Worm (Caenorhabditis elegans) whole organism, L3 larva: ENCODE results near the gene Y113G7A.14.

ENCODE experiments used
- R02D3.7 ChIP-seq: fragments of 150-350 bp; optimal IDR thresholded peaks from 2 replicates; lab custom pipeline; 2014; ENCODE audit warnings: missing biosample characterization, missing genetic modification characterization
- ZK546.5 ChIP-seq: sonication (generic microtip); optimal IDR thresholded peaks from 2 replicates; lab custom pipeline; 2017; ENCODE audit warnings: missing biosample characterization, missing genetic modification characterization
- ama-1 ChIP-seq: fragments of 150-350 bp; optimal IDR thresholded peaks from 2 replicates; lab custom pipeline; 2018
- ceh-16 ChIP-seq: sonication (generic microtip); optimal IDR thresholded peaks from 2 replicates; lab custom pipeline; 2017; ENCODE audit warnings: missing biosample characterization, missing genetic modification characterization
- ceh-82 ChIP-seq: fragments of 150-350 bp; optimal IDR thresholded peaks from 2 replicates; lab custom pipeline; 2014; ENCODE audit warnings: missing biosample characterization, missing genetic modification characterization
- ceh-9 ChIP-seq: sonication (generic microtip); optimal IDR thresholded peaks from 2 replicates; lab custom pipeline; 2018; ENCODE audit warnings: missing biosample characterization, missing genetic modification characterization
- daf-12 ChIP-seq: fragments of 150-350 bp; optimal IDR thresholded peaks from 2 replicates; lab custom pipeline; 2014; ENCODE audit warnings: missing biosample characterization, missing genetic modification reagents, missing genetic modification characterization
- egl-27 ChIP-seq: sonication (generic microtip); optimal IDR thresholded peaks from 4 replicates; lab custom pipeline; 2017; ENCODE audit warnings: missing biosample characterization, missing genetic modification reagents, missing genetic modification characterization
- elt-2 ChIP-seq: sonication (generic microtip); optimal IDR thresholded peaks from 2 replicates; lab custom pipeline; 2016; ENCODE audit warnings: missing genetic modification reagents, mild to moderate bottlenecking, missing genetic modification characterization, missing compliant biosample characterization
- elt-3 ChIP-seq, 3 experiments: fragments of 150-350 bp in 1 of 3; sonication (generic microtip) in 2 of 3; optimal IDR thresholded peaks; 2 replicates in 2 of 3; 4 replicates in 1 of 3; lab custom pipeline; 2014 to 2017; ENCODE audit warnings: missing biosample characterization in 3 of 3, missing genetic modification characterization in 3 of 3
- eor-1 ChIP-seq, 2 experiments: fragments of 150-350 bp; optimal IDR thresholded peaks; 2 replicates each; lab custom pipeline; 2014 to 2018; ENCODE audit warnings: missing biosample characterization in 2 of 2, missing genetic modification characterization in 2 of 2
- fkh-10 ChIP-seq: sonication (generic microtip); optimal IDR thresholded peaks from 2 replicates; lab custom pipeline; 2017; ENCODE audit warnings: missing biosample characterization, missing genetic modification reagents, missing genetic modification characterization
- fos-1 ChIP-seq: fragments of 150-350 bp; optimal IDR thresholded peaks from 2 replicates; lab custom pipeline; 2014; ENCODE audit warnings: missing biosample characterization, missing genetic modification characterization
- hmg-11 ChIP-seq: sonication (generic microtip); optimal IDR thresholded peaks from 2 replicates; lab custom pipeline; 2016; ENCODE audit warnings: missing genetic modification characterization, missing compliant biosample characterization
- jun-1 ChIP-seq: fragments of 150-350 bp; optimal IDR thresholded peaks from 2 replicates; lab custom pipeline; 2014; ENCODE audit warnings: missing biosample characterization, missing genetic modification reagents, missing genetic modification characterization
- lin-39 ChIP-seq: fragments of 150-350 bp; optimal IDR thresholded peaks from 2 replicates; lab custom pipeline; 2018; ENCODE audit warnings: missing biosample characterization, missing genetic modification reagents, missing genetic modification characterization
- lsy-12 ChIP-seq: sonication (generic microtip); optimal IDR thresholded peaks from 2 replicates; lab custom pipeline; 2016; ENCODE audit warnings: mild to moderate bottlenecking, missing genetic modification characterization, missing compliant biosample characterization
- mdl-1 ChIP-seq: fragments of 150-350 bp; optimal IDR thresholded peaks from 2 replicates; lab custom pipeline; 2014; ENCODE audit warnings: missing biosample characterization, missing genetic modification characterization
- mml-1 ChIP-seq: fragments of 150-350 bp; sonication (generic microtip); optimal IDR thresholded peaks from 3 replicates; lab custom pipeline; 2014; ENCODE audit warnings: missing biosample characterization, missing genetic modification characterization
- nfya-1 ChIP-seq: sonication (generic microtip); optimal IDR thresholded peaks from 2 replicates; lab custom pipeline; 2017; ENCODE audit warnings: missing genetic modification characterization, mild to moderate bottlenecking, missing compliant biosample characterization, antibody characterized with exemption, moderate library complexity; ENCODE audit not compliant: insufficient read depth
- nhr-11 ChIP-seq: fragments of 150-350 bp; optimal IDR thresholded peaks from 2 replicates; lab custom pipeline; 2014; ENCODE audit warnings: missing biosample characterization, missing genetic modification characterization
- nhr-12 ChIP-seq: fragments of 150-350 bp; optimal IDR thresholded peaks from 2 replicates; lab custom pipeline; 2014; ENCODE audit warnings: missing biosample characterization, missing genetic modification characterization
- nhr-237 ChIP-seq: fragments of 150-350 bp; optimal IDR thresholded peaks from 2 replicates; lab custom pipeline; 2014; ENCODE audit warnings: missing biosample characterization, missing genetic modification characterization
- nhr-25 ChIP-seq: sonication (generic microtip); optimal IDR thresholded peaks from 2 replicates; lab custom pipeline; 2017; ENCODE audit warnings: missing biosample characterization, missing genetic modification characterization
- nhr-28 ChIP-seq: fragments of 150-350 bp; optimal IDR thresholded peaks from 2 replicates; lab custom pipeline; 2014; ENCODE audit warnings: missing biosample characterization, missing genetic modification characterization
- nhr-76 ChIP-seq: fragments of 150-350 bp; sonication (generic microtip); optimal IDR thresholded peaks from 5 replicates; lab custom pipeline; 2014; ENCODE audit warnings: missing biosample characterization, missing genetic modification characterization
- pha-4 ChIP-seq: fragments of 150-350 bp; optimal IDR thresholded peaks from 2 replicates; lab custom pipeline; 2014; ENCODE audit warnings: missing biosample characterization, missing genetic modification reagents, missing genetic modification characterization
- pqm-1 ChIP-seq: fragments of 150-350 bp; optimal IDR thresholded peaks from 2 replicates; lab custom pipeline; 2017; ENCODE audit warnings: missing biosample characterization, missing genetic modification characterization, inconsistent platforms
- sea-2 ChIP-seq: fragments of 150-350 bp; sonication (generic microtip); optimal IDR thresholded peaks from 4 replicates; lab custom pipeline; 2014; ENCODE audit warnings: missing biosample characterization, missing genetic modification reagents, missing genetic modification characterization
- skn-1 ChIP-seq: fragments of 150-350 bp; optimal IDR thresholded peaks from 2 replicates; lab custom pipeline; 2014; ENCODE audit warnings: missing biosample characterization, missing genetic modification characterization
- snpc-4 ChIP-seq: fragments of 150-350 bp; optimal IDR thresholded peaks from 2 replicates; lab custom pipeline; 2014; ENCODE audit warnings: missing biosample characterization, missing genetic modification characterization
- tbx-2 ChIP-seq: sonication (generic microtip); optimal IDR thresholded peaks from 2 replicates; lab custom pipeline; 2016; ENCODE audit warnings: mild to moderate bottlenecking, missing genetic modification characterization, missing compliant biosample characterization
- unc-39 ChIP-seq: sonication (generic microtip); optimal IDR thresholded peaks from 4 replicates; lab custom pipeline; 2017; ENCODE audit warnings: missing biosample characterization, missing genetic modification characterization
- unc-62 ChIP-seq: fragments of 150-350 bp; sonication (generic microtip); optimal IDR thresholded peaks from 4 replicates; lab custom pipeline; 2014; ENCODE audit warnings: missing biosample characterization, missing genetic modification reagents, missing genetic modification characterization
- zag-1 ChIP-seq: fragments of 150-350 bp; optimal IDR thresholded peaks from 2 replicates; lab custom pipeline; 2014; ENCODE audit warnings: missing biosample characterization, missing genetic modification characterization
- ztf-11 ChIP-seq: fragments of 150-350 bp; optimal IDR thresholded peaks from 2 replicates; lab custom pipeline; 2014; ENCODE audit warnings: missing biosample characterization, missing genetic modification characterization
- ztf-4 ChIP-seq: fragments of 150-350 bp; optimal IDR thresholded peaks from 2 replicates; lab custom pipeline; 2014; ENCODE audit warnings: missing biosample characterization, missing genetic modification characterization

Y113G7A.14 gene

DNA sequence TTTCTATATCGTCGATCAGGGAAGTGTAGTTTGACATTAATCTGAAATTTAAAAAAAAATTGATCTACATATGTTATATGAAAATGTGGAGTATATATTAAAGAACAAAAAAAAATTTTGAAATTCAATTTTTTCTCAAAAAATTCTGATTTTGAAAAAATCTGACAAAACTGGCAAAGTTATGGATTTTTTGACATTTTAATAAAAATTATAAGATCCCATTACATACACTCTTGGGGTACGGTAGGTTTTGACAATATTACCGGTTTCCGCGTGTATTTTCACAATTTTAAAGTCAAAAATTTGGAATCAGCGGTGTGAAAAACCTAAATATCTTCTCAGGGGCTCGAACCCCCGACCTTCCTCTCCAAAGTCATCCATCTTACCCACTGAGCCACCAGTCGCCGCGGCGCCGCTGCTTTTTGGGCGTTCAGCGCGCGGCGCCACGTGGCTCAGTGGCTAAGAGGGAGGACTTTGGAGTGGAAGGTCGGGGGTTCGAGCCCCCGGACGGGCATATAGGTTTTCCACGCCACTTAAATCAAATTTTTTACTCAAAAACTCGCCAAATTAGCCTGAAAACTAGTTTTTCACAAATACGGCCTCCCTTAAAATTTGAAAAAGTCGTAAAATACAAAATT is at the start of gene Y113G7A.14:
TSS of gene Y113G7A.14 (minus strand) at position 51 of the 638 bp plus-strand sequence.
- no peak for TF ChIP-seq nhr-28 (tag; lab: Kevin White, UChicago)
- TF ChIP-seq ztf-4 (tag; lab: Kevin White, UChicago), result no peak
- TF ChIP-seq unc-39 (tag; lab: Kevin White, UChicago), result no peak
- TF ChIP-seq R02D3.7, result no peak
- no peak for TF ChIP-seq eor-1 (tag; optimal IDR thresholded peaks at IDR 0.05; lab: Kevin White, UChicago)
- TF ChIP-seq daf-12 (tag; lab: Kevin White, UChicago), result no peak
- TF ChIP-seq elt-2, result no peak
- TF ChIP-seq ZK546.5 (tag; lab: Kevin White, UChicago), result no peak
- no peak for TF ChIP-seq nhr-237 (tag; lab: Kevin White, UChicago)
- TF ChIP-seq jun-1, result no peak
- no peak for TF ChIP-seq skn-1 (tag; lab: Kevin White, UChicago)
- TF ChIP-seq, all 47 proteins: peak for 0

DNA sequence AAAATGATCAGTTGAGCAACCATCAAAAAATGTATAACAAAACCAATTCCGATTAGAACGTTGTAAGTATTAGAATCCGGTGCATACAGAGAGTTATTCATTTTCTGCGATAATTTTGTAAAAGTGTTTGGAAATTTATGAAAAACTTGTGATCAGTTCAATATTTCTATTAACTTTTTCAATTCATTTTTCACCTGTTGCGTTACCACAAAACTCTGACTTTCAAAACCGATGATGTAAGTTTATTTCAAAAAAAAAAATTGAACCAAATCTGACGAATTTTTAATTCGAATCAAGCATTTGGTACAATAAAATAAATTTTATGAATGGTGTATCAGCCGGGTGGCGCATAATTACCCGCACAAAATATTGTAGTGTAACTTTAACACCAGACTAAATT is 48.3 kb upstream of the Y113G7A.14 start, which contains the start of gene srz-16:
TSS of gene srz-16 (minus strand) at position 101 of the 400 bp plus-strand sequence.
- no peak for TF ChIP-seq nhr-25 (tag; lab: Kevin White, UChicago)
- TF ChIP-seq nhr-12, result no peak
- no peak for TF ChIP-seq ceh-9 (tag; lab: Kevin White, UChicago)
- TF ChIP-seq nhr-28 (tag; lab: Kevin White, UChicago), result no peak
- no peak for TF ChIP-seq ceh-16 (tag; lab: Kevin White, UChicago)
- no peak for TF ChIP-seq nhr-76
- no peak for TF ChIP-seq sea-2 (GFP tag; lab: Kevin White, UChicago)
- no peak for TF ChIP-seq nfya-1
- TF ChIP-seq egl-27 (tag; lab: Kevin White, UChicago), result no peak

- TF ChIP-seq unc-39 (tag; lab: Kevin White, UChicago), result no peak
- no peak for TF ChIP-seq nhr-12
- TF ChIP-seq lsy-12, result no peak
- TF ChIP-seq, all 47 proteins: peak for 0
Measured at ce11 chrV:20182311-20182710, 44.1 kb upstream of the Y113G7A.14 start.

DNA sequence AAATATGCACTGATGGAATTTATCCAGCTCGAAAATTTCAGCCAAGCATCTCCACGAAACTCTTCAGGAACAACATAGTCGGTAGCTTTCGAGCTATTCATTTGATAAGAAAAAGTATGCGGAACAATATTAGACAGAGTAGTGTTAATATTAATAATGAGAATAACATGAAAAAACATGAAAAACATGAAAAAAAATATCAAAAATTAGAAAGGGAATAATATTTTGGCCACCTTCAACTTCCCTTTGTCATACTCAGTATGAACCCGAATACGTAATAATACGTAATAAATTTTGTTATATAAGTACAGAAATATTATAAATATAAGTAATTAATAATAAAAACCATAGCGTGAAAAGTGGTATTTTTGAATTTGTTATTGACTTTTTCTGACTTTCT is 33.7 kb upstream of the Y113G7A.14 start, which contains the start of gene srw-39:
TSS of gene srw-39 (minus strand) at position 101 of the 400 bp plus-strand sequence.
- TF ChIP-seq skn-1 (tag; lab: Kevin White, UChicago) (no peak), pqm-1 (tag; lab: Kevin White, UChicago) (no peak), ztf-11 (tag; lab: Kevin White, UChicago) (no peak), fos-1 (tag; lab: Kevin White, UChicago) (no peak), snpc-4 (tag; lab: Kevin White, UChicago) (no peak), unc-62 (no peak), elt-3 (tag; optimal IDR thresholded peaks at IDR 0.05; lab: Kevin White, UChicago) (no peak), nhr-11 (no peak)
- TF ChIP-seq, all 47 proteins: peak for 0

DNA sequence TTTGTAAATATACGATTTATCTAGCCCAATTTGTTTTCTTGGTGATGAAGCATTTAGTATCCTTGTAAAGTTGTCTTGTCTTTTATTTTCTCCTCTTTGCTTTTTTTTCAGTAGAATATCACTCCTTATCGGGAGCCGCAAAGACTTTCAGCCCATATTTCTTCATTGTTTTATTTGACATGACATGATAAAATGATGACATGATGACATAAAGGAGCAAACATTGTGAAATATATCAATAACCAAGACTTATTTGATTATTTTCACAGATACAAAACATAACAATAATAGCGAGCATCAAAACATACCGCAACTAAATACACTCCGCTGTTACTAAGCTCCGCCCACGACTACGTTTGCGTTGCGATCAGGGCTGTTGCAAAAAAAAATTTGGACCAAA is 27.6 kb upstream of the Y113G7A.14 start:
- TF ChIP-seq hmg-11, result no peak
- TF ChIP-seq skn-1 (tag; lab: Kevin White, UChicago), result peak; percentile 90
- TF ChIP-seq lsy-12, result no peak
- peak; percentile 71 for TF ChIP-seq elt-2
- no peak for TF ChIP-seq nhr-28 (tag; lab: Kevin White, UChicago)
- TF ChIP-seq, all 47 proteins: peak for 2

DNA sequence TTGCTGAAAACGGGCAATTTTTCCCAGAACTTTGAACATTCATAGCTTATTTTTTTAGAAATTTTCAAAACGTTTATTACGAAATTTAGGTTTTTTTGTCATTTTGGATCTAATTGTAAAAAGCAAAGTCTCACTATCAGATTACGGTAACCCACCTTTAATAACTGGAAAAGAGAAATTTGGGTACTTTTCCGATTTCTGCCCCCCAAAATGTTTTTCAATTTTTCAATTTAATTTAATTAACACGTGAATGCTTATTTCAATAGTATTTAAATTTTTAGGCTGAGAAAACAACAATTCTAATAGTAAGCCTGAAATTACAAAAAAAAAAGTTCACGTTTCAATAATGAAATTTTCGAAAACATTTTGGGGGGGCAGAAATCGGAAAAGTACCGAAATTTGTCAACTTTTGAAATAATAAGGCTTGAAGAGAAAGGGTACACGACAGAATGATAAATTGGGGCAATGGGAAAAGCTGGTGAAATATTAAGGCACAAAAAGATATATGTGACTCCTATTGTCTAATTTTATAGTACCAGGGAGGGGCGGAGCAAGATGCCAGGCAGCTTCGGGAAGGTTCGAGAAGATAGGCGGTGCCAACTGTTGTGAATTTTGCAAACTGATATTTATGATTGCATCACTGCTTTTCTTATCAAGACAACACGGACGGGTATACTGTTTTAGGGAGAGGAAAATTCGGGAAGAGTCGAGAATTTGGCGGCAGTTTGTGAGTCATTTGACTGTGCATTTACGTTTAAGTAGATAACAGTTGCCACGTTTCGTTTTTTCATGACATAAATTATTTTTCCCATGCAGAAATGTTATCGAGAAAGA is 26.0 kb upstream of the Y113G7A.14 start, which contains the start of gene F19B2.5:
TSS of gene F19B2.5 (minus strand) at position 107 of the 834 bp plus-strand sequence.
- no peak for TF ChIP-seq unc-39 (tag; lab: Kevin White, UChicago)
- peak; percentile 8 for TF ChIP-seq fos-1 (tag; lab: Kevin White, UChicago)
- no peak for TF ChIP-seq ceh-82 (tag; lab: Kevin White, UChicago)
- TF ChIP-seq jun-1, result peak; percentile 74
- no peak for TF ChIP-seq mml-1 (tag; lab: Kevin White, UChicago)
- TF ChIP-seq R02D3.7, result no peak
- no peak for TF ChIP-seq fkh-10
- no peak for TF ChIP-seq zag-1
- peak; percentile 77 for TF ChIP-seq lsy-12
- peak; percentile 73 for TF ChIP-seq pqm-1 (tag; lab: Kevin White, UChicago)
- no peak for TF ChIP-seq ZK546.5 (tag; lab: Kevin White, UChicago)
- TF ChIP-seq ztf-4 (tag; lab: Kevin White, UChicago), result no peak
- peak; percentile 13 for TF ChIP-seq nfya-1
- no peak for TF ChIP-seq sea-2 (GFP tag; lab: Kevin White, UChicago)
- no peak for TF ChIP-seq nhr-237 (tag; lab: Kevin White, UChicago)
- TF ChIP-seq pha-4 (tag; lab: Kevin White, UChicago), result peak; percentile 43
- no peak for TF ChIP-seq hmg-11
- no peak for TF ChIP-seq nhr-76
- TF ChIP-seq tbx-2 (tag; lab: Kevin White, UChicago), result no peak
- no peak for TF ChIP-seq mdl-1
- TF ChIP-seq ceh-16 (tag; lab: Kevin White, UChicago), result no peak
- TF ChIP-seq lin-39 (tag; lab: Kevin White, UChicago), result no peak
- TF ChIP-seq ceh-9 (tag; lab: Kevin White, UChicago), result no peak
- TF ChIP-seq ama-1 (lab: Kevin White, UChicago), result peak; percentile 89
- TF ChIP-seq elt-2, result peak; percentile 99
